Worm (Caenorhabditis elegans): ENCODE results near the gene nhr-101.

The nhr-101 gene

DNA sequence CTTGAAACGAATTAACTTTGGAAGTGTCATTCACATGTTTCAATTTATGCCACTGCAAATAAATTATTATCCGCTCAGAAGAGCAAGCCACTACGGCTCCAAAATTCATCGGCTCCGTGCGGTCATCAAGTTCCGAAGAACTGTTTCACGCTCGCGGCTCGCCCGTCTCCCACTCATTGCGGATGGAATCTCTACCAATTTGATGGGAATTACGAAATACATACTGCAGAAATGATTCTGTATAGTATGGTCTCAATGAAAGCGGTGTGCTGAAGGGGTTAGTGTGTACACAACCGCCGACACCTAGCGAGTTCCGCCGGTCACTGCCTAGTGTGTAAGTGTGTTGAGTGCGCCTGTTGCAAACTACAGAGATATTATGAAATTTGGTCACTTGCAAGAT is 14.8 kb downstream of the nhr-101 start (continued):
- TF ChIP-seq F23B12.7 (tag; optimal IDR thresholded peaks at IDR 0.05; ENCODE audit: insufficient read depth) (no peak), rcor-1 (GFP tag; IDR thresholded peaks at IDR 0.05) (peak; percentile 68), him-1 (tag; optimal IDR thresholded peaks at IDR 0.05) (peak; percentile 93), F55B11.4 (tag; optimal IDR thresholded peaks at IDR 0.05; ENCODE audit: borderline replicate concordance, insufficient read depth) (no peak), T07F8.4 (tag; optimal IDR thresholded peaks at IDR 0.05) (no peak), ztf-22 (GFP tag; optimal IDR thresholded peaks at IDR 0.05) (no peak), egrh-3 (GFP tag; IDR thresholded peaks at IDR 0.05) (no peak), let-607 (tag; optimal IDR thresholded peaks at IDR 0.05) (no peak), ccch-3 (GFP tag; optimal IDR thresholded peaks at IDR 0.05) (no peak), ekl-4 (GFP tag; IDR thresholded peaks at IDR 0.05) (peak; percentile 53; the same call in 1 of the 2 replicates), ceh-100 (GFP tag; IDR thresholded peaks at IDR 0.05) (peak; percentile 51), D2030.7 (GFP tag; IDR thresholded peaks at IDR 0.05) (peak; percentile 77), nfyb-1 (GFP tag; IDR thresholded peaks at IDR 0.05) (no peak), hlh-26 (GFP tag; conservative IDR thresholded peaks at IDR 0.05) (no peak), akir-1 (GFP tag; optimal IDR thresholded peaks at IDR 0.05) (no peak), attf-3 (GFP tag; conservative IDR thresholded peaks at IDR 0.05) (no peak), bed-1 (GFP tag; IDR thresholded peaks at IDR 0.05) (no peak), egl-18 (GFP tag; IDR thresholded peaks at IDR 0.05) (no peak), efl-1 (GFP tag; optimal IDR thresholded peaks at IDR 0.05) (no peak), pha-4 (tag; optimal IDR thresholded peaks at IDR 0.05) (no peak), sea-2 (GFP tag; IDR thresholded peaks at IDR 0.05) (no peak), lin-26 (GFP tag; IDR thresholded peaks at IDR 0.05) (peak; percentile 99), ceh-79 (tag; optimal IDR thresholded peaks at IDR 0.05) (no peak), ztf-18 (tag; optimal IDR thresholded peaks at IDR 0.05) (peak; percentile 17), F37B4.10 (GFP tag; IDR thresholded peaks at IDR 0.05) (no peak), F57A8.1 (GFP tag; optimal IDR thresholded peaks at IDR 0.05) (no peak), B0019.2 (GFP tag; conservative IDR thresholded peaks at IDR 0.05) (no peak), madf-6 (GFP tag; IDR thresholded peaks at IDR 0.05) (peak; percentile 70; the same call in 1 of the 2 replicates), ceh-91 (GFP tag; IDR thresholded peaks at IDR 0.05) (no peak), egl-44 (GFP tag; IDR thresholded peaks at IDR 0.05) (no peak), snpc-1.3 (tag; optimal IDR thresholded peaks at IDR 0.05; ENCODE audit: insufficient read depth) (peak; percentile 43), mcd-1 (GFP tag; IDR thresholded peaks at IDR 0.05) (no peak; the same call in 1 of the 2 replicates), Y53G8AR.9 (GFP tag; conservative IDR thresholded peaks at IDR 0.05) (no peak), cebp-2 (GFP tag; IDR thresholded peaks at IDR 0.05) (no peak), F39B2.1 (GFP tag; IDR thresholded peaks at IDR 0.05) (no peak), tbp1 (GFP tag; optimal IDR thresholded peaks at IDR 0.05) (peak; percentile 71), rec-8 (tag; optimal IDR thresholded peaks at IDR 0.05) (peak in 1 of 2 experiments; percentile 22), ceh-27 (GFP tag; optimal IDR thresholded peaks at IDR 0.05) (no peak), snpc-3.4 (tag; optimal IDR thresholded peaks at IDR 0.05) (peak; percentile 84), hmg-1.2 (GFP tag; IDR thresholded peaks at IDR 0.05) (peak; percentile 81), lin-54 (GFP tag; optimal IDR thresholded peaks at IDR 0.05) (no peak), Y53F4B.3 (GFP tag; IDR thresholded peaks at IDR 0.05) (no peak), hrde-1 (tag; optimal IDR thresholded peaks at IDR 0.05; ENCODE audit: borderline replicate concordance) (no peak), sptf-2 (GFP tag; optimal IDR thresholded peaks at IDR 0.05) (no peak), F33H1.4 (GFP tag; IDR thresholded peaks at IDR 0.05) (no peak), rpc-1 (optimal IDR thresholded peaks at IDR 0.05) (no peak), rpc-1 (tag; optimal IDR thresholded peaks at IDR 0.05) (peak; percentile 11), gei-17 (GFP tag; optimal IDR thresholded peaks at IDR 0.05) (no peak)

Data from whole organism, young adult.